Worm (Caenorhabditis elegans) whole organism, L1 larva: ENCODE measurements around the gene pes-4.

Experiments
- elt-3 ChIP-seq, 6 experiments: fragments of 150-350 bp in 1 of 6; sonication (generic microtip); optimal IDR thresholded peaks; 2 replicates each; lab custom pipeline; 2017 to 2018; ENCODE audit warnings: missing biosample characterization in 6 of 6, missing genetic modification characterization in 6 of 6, inconsistent platforms in 1 of 6
- nhr-19 ChIP-seq: fragments of 200-800 bp; sonication (Bioruptor generic); conservative IDR thresholded peaks from 2 replicates; pipeline ENCODE4 v1.3.6; 2022; ENCODE audit warnings: missing genetic modification characterization, missing compliant biosample characterization
- nhr-237 ChIP-seq: fragments of 150-350 bp; optimal IDR thresholded peaks from 2 replicates; lab custom pipeline; 2014; ENCODE audit warnings: missing biosample characterization, missing genetic modification characterization
- nhr-85 ChIP-seq: sonication (generic microtip); peaks from one replicate; lab custom pipeline; 2016; ENCODE audit warnings: missing genetic modification characterization, inconsistent platforms, missing compliant biosample characterization
- pqm-1 ChIP-seq: sonication (generic microtip); optimal IDR thresholded peaks from 3 replicates; lab custom pipeline; 2017; ENCODE audit warnings: missing biosample characterization, missing genetic modification characterization
- unc-130 ChIP-seq: fragments of 150-350 bp; optimal IDR thresholded peaks from 2 replicates; lab custom pipeline; 2017; ENCODE audit warnings: missing biosample characterization, missing genetic modification characterization, inconsistent platforms

- TF ChIP-seq nhr-19 (GFP tag; lab: Robert Waterston, UW) (no peak), nhr-237 (tag; lab: Kevin White, UChicago) (no peak), unc-130 (tag; lab: Kevin White, UChicago) (no peak), pqm-1 (tag; lab: Kevin White, UChicago) (no peak), elt-3 (tag; optimal IDR thresholded peaks at IDR 0.05; lab: Kevin White, UChicago) (no peak), nhr-85 (no peak)
These were observed 564 bp downstream of the pes-4 start for ce11 chrIII:1229510-1229909.
